Fruit fly (Drosophila melanogaster) whole organism, prepupa: ENCODE results near the gene CG17105.

Experiments used
- CG10669 ChIP-seq: fragments of 200-800 bp; sonication (Bioruptor generic); optimal IDR thresholded peaks from 3 replicates; lab custom pipeline; 2018; ENCODE audit warnings: missing biosample characterization, mild to moderate bottlenecking, missing genetic modification characterization, moderate library complexity
- CG3032 ChIP-seq: fragments of 200-800 bp; optimal IDR thresholded peaks from 2 replicates; lab custom pipeline; 2019; ENCODE audit warnings: missing biosample characterization, mild to moderate bottlenecking, missing genetic modification characterization, moderate library complexity
- CG6792 ChIP-seq: fragments of 200-800 bp; sonication (Bioruptor generic); optimal IDR thresholded peaks from 3 replicates; lab custom pipeline; 2016; ENCODE audit warnings: missing biosample characterization, missing genetic modification characterization
- CG6808 ChIP-seq: fragments of 200-800 bp; sonication (Bioruptor generic); optimal IDR thresholded peaks from 3 replicates; lab custom pipeline; 2017; ENCODE audit warnings: missing biosample characterization, missing genetic modification characterization, mild to moderate bottlenecking, moderate library complexity, missing genetic modification reagents
- Ets96B ChIP-seq: fragments of 200-800 bp; optimal IDR thresholded peaks from 2 replicates; lab custom pipeline; 2019; ENCODE audit warnings: missing biosample characterization, mild to moderate bottlenecking, missing genetic modification characterization, moderate library complexity
- Gug ChIP-seq: fragments of 200-800 bp; sonication (Bioruptor generic); IDR thresholded peaks from 2 replicates; pipeline ENCODE4 v1.3.6; 2022; ENCODE audit warnings: missing biosample characterization, missing genetic modification characterization
- Hr4 ChIP-seq: fragments of 200-800 bp; sonication (Bioruptor generic); optimal IDR thresholded peaks from 3 replicates; lab custom pipeline; 2016; ENCODE audit warnings: missing biosample characterization, missing genetic modification characterization
- Lpt ChIP-seq: fragments of 200-800 bp; sonication (Bioruptor generic); optimal IDR thresholded peaks from 3 replicates; lab custom pipeline; 2016; ENCODE audit warnings: missing biosample characterization, missing genetic modification characterization
- Smox ChIP-seq: fragments of 200-800 bp; sonication (Bioruptor generic); optimal IDR thresholded peaks from 3 replicates; lab custom pipeline; 2016; ENCODE audit warnings: missing biosample characterization, missing genetic modification characterization
- achi ChIP-seq: fragments of 200-800 bp; sonication (Bioruptor generic); optimal IDR thresholded peaks from 3 replicates; lab custom pipeline; 2016; ENCODE audit warnings: missing biosample characterization, missing genetic modification characterization

DNA sequence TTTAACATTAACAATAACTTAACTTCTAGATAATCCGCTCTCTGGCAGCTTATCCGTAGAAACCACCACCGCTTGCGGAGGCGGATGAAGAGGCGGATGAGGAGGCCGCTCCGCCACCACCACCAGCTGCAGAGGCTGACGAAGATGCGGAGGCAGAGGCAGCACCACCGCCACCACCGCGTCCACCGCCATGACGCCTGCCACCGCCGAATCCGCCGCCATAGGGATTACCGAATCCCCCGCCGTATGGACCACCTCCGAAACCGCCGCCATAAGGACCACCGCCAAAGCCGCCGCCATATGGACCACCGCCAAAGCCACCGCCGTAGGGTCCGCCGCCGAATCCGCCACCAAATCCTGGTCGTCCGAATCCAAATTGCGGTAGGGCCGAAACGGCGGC is 7.9 kb downstream of the CG17105 start:
- TF ChIP-seq CG6808 (GFP tag; lab: Kevin White, UChicago) (no peak), achi (no peak), Hr4 (GFP tag; lab: Kevin White, UChicago) (no peak), CG10669 (no peak), Smox (GFP tag; lab: Kevin White, UChicago) (no peak), Ets96B (tag; lab: Kevin White, UChicago) (no peak), CG6792 (GFP tag; lab: Kevin White, UChicago) (no peak), Lpt (GFP tag; lab: Kevin White, UChicago) (no peak), Gug (GFP tag; lab: Robert Waterston, UW) (no peak), CG3032 (no peak)
